Worm (Caenorhabditis elegans) whole organism, L4 larva: ENCODE results near the gene urb-1.

Source experiments
- D1046.2 ChIP-seq: fragments of 200-800 bp; sonication (Bioruptor generic); IDR thresholded peaks from 2 replicates; pipeline ENCODE4 v1.3.6; 2022; ENCODE audit warnings: missing genetic modification characterization, missing compliant biosample characterization
- F37D6.2 ChIP-seq: sonication (generic microtip); optimal IDR thresholded peaks from 2 replicates; lab custom pipeline; 2016; ENCODE audit warnings: mild to moderate bottlenecking, missing genetic modification characterization, missing compliant biosample characterization
- F44E2.7 ChIP-seq: fragments of 200-800 bp; sonication (Bioruptor generic); IDR thresholded peaks from 2 replicates; pipeline ENCODE4 v2.1.2; 2022; ENCODE audit warnings: missing genetic modification characterization, missing compliant biosample characterization
- R02D3.7 ChIP-seq: fragments of 150-350 bp; sonication (generic microtip); optimal IDR thresholded peaks from 3 replicates; lab custom pipeline; 2014; ENCODE audit warnings: missing biosample characterization, missing genetic modification characterization
- Y105C5A.15 ChIP-seq: fragments of 200-800 bp; sonication (Bioruptor generic); IDR thresholded peaks from 2 replicates; pipeline ENCODE4 v1.3.6; 2022; ENCODE audit warnings: missing genetic modification characterization, missing compliant biosample characterization
- Y48G9A.11 ChIP-seq: fragments of 200-800 bp; sonication (Bioruptor generic); IDR thresholded peaks from 2 replicates; pipeline ENCODE4 v1.3.6; 2022; ENCODE audit warnings: missing genetic modification reagents, missing genetic modification characterization, missing compliant biosample characterization
- Y5F2A.4 ChIP-seq: fragments of 200-800 bp; sonication (Bioruptor generic); optimal IDR thresholded peaks from 2 replicates; lab custom pipeline; 2018; ENCODE audit warnings: mild to moderate bottlenecking, missing genetic modification characterization, missing compliant biosample characterization
- Y75B8A.6 ChIP-seq: fragments of 200-800 bp; sonication (Bioruptor generic); IDR thresholded peaks from 2 replicates; pipeline ENCODE4 v1.3.6; 2022; ENCODE audit warnings: missing genetic modification reagents, missing genetic modification characterization, missing compliant biosample characterization
- aha-1 ChIP-seq: fragments of 150-350 bp; peaks from one replicate; lab custom pipeline; 2014; ENCODE audit warnings: missing biosample characterization, missing genetic modification characterization
- attf-4 ChIP-seq: sonication (generic microtip); optimal IDR thresholded peaks from 3 replicates; lab custom pipeline; 2017; ENCODE audit warnings: missing biosample characterization, missing genetic modification characterization
- ceh-28 ChIP-seq: fragments of 150-350 bp; optimal IDR thresholded peaks from 2 replicates; lab custom pipeline; 2014; ENCODE audit warnings: missing biosample characterization, missing genetic modification reagents, missing genetic modification characterization
- ceh-32 ChIP-seq: sonication (generic microtip); optimal IDR thresholded peaks from 2 replicates; lab custom pipeline; 2016; ENCODE audit warnings: mild to moderate bottlenecking, missing genetic modification characterization, missing compliant biosample characterization; ENCODE audit not compliant: poor library complexity
- cey-2 ChIP-seq: sonication (generic microtip); optimal IDR thresholded peaks from 3 replicates; lab custom pipeline; 2017; ENCODE audit warnings: missing genetic modification characterization, mild to moderate bottlenecking, missing compliant biosample characterization, antibody characterized with exemption, borderline replicate concordance; ENCODE audit not compliant: insufficient read depth
- ctbp-1 ChIP-seq: fragments of 200-800 bp; sonication (Bioruptor generic); IDR thresholded peaks from 2 replicates; pipeline ENCODE4 v1.3.6; 2022; ENCODE audit warnings: missing genetic modification reagents, missing genetic modification characterization, missing compliant biosample characterization
- daf-12 ChIP-seq: fragments of 150-350 bp; optimal IDR thresholded peaks from 2 replicates; lab custom pipeline; 2014; ENCODE audit warnings: missing biosample characterization, missing genetic modification reagents, missing genetic modification characterization
- daf-16 ChIP-seq, 3 experiments: sonication (generic microtip); optimal IDR thresholded peaks; 2 replicates each; lab custom pipeline; 2016 to 2017; ENCODE audit warnings: missing genetic modification characterization in 3 of 3, missing genetic modification reagents in 3 of 3, mild to moderate bottlenecking in 2 of 3, missing compliant biosample characterization in 2 of 3, missing biosample characterization in 1 of 3, moderate library complexity in 1 of 3
- daf-8 ChIP-seq: fragments of 200-800 bp; sonication (Bioruptor generic); IDR thresholded peaks from 2 replicates; pipeline ENCODE4 v1.3.6; 2022; ENCODE audit warnings: missing genetic modification characterization, missing compliant biosample characterization
- dmd-6 ChIP-seq: fragments of 200-800 bp; sonication (Bioruptor generic); IDR thresholded peaks from 2 replicates; pipeline ENCODE4 v1.3.6; 2022; ENCODE audit warnings: missing genetic modification reagents, missing genetic modification characterization, missing compliant biosample characterization
- dmd-9 ChIP-seq: fragments of 200-800 bp; sonication (Bioruptor generic); IDR thresholded peaks from 2 replicates; pipeline ENCODE4 v1.3.6; 2022; ENCODE audit warnings: missing genetic modification reagents, missing genetic modification characterization, missing compliant biosample characterization
- dve-1 ChIP-seq: sonication (generic microtip); optimal IDR thresholded peaks from 2 replicates; lab custom pipeline; 2017; ENCODE audit warnings: antibody characterized with exemption, mild to moderate bottlenecking, missing genetic modification characterization, missing compliant biosample characterization; ENCODE audit not compliant: insufficient read depth
- egl-43 ChIP-seq: fragments of 200-800 bp; sonication (Bioruptor generic); IDR thresholded peaks from 2 replicates; pipeline ENCODE4 v1.3.6; 2022; ENCODE audit warnings: missing genetic modification reagents, missing genetic modification characterization, missing compliant biosample characterization
- fkh-10 ChIP-seq: fragments of 150-350 bp; optimal IDR thresholded peaks from 2 replicates; lab custom pipeline; 2014; ENCODE audit warnings: missing biosample characterization, missing genetic modification reagents, missing genetic modification characterization
- gei-8 ChIP-seq: fragments of 200-800 bp; sonication (Bioruptor generic); optimal IDR thresholded peaks from 2 replicates; lab custom pipeline; 2018; ENCODE audit warnings: mild to moderate bottlenecking, missing genetic modification characterization, missing compliant biosample characterization
- hif-1 ChIP-seq, 2 experiments: sonication (generic microtip); optimal IDR thresholded peaks; 2 replicates each; lab custom pipeline; 2016 to 2017; ENCODE audit warnings: missing compliant biosample characterization in 2 of 2, missing genetic modification characterization in 2 of 2, missing genetic modification reagents in 2 of 2, missing genotype in 2 of 2, mild to moderate bottlenecking in 1 of 2
- hlh-11 ChIP-seq: fragments of 200-800 bp; sonication (Bioruptor generic); optimal IDR thresholded peaks from 2 replicates; lab custom pipeline; 2018; ENCODE audit warnings: mild to moderate bottlenecking, missing genetic modification characterization, missing compliant biosample characterization
- hmg-1.1 ChIP-seq: fragments of 200-800 bp; sonication (Bioruptor generic); IDR thresholded peaks from 2 replicates; pipeline ENCODE4 v1.3.6; 2022; ENCODE audit warnings: missing genetic modification reagents, missing genetic modification characterization, missing compliant biosample characterization
- lin-15B ChIP-seq: fragments of 150-350 bp; sonication (generic microtip); optimal IDR thresholded peaks from 3 replicates; lab custom pipeline; 2014; ENCODE audit warnings: missing biosample characterization, missing genetic modification characterization
- lin-29 ChIP-seq: fragments of 200-800 bp; sonication (Bioruptor generic); IDR thresholded peaks from 2 replicates; pipeline ENCODE4 v1.3.6; 2022; ENCODE audit warnings: missing genetic modification reagents, missing genetic modification characterization, missing compliant biosample characterization
- lin-39 ChIP-seq: fragments of 150-350 bp; optimal IDR thresholded peaks from 2 replicates; lab custom pipeline; 2014; ENCODE audit warnings: missing biosample characterization, missing genetic modification reagents, missing genetic modification characterization
- lsy-2 ChIP-seq, 2 experiments: fragments of 150-350 bp in 1 of 2; sonication (generic microtip) in 1 of 2; optimal IDR thresholded peaks; 2 replicates each; lab custom pipeline; 2014 to 2017; ENCODE audit warnings: missing biosample characterization in 2 of 2, missing genetic modification characterization in 2 of 2
- madf-5 ChIP-seq, 2 experiments: fragments of 200-800 bp; sonication (Bioruptor generic); IDR thresholded peaks; 2 replicates each; pipeline ENCODE4 v1.3.6; 2022; ENCODE audit warnings: missing compliant biosample characterization in 2 of 2, missing genetic modification characterization in 2 of 2
- madf-9 ChIP-seq: fragments of 200-800 bp; sonication (Bioruptor generic); conservative IDR thresholded peaks from 2 replicates; pipeline ENCODE4 v1.3.6; 2022; ENCODE audit warnings: missing genetic modification reagents, missing genetic modification characterization, missing compliant biosample characterization
- mdl-1 ChIP-seq, 2 experiments: fragments of 150-350 bp in 1 of 2; sonication (generic microtip) in 1 of 2; optimal IDR thresholded peaks; 2 replicates each; lab custom pipeline; 2014 to 2017; ENCODE audit warnings: missing biosample characterization in 2 of 2, missing genetic modification characterization in 2 of 2
- nhr-10 ChIP-seq: fragments of 150-350 bp; optimal IDR thresholded peaks from 2 replicates; lab custom pipeline; 2014; ENCODE audit warnings: missing biosample characterization, missing genetic modification characterization
- nhr-28 ChIP-seq: fragments of 150-350 bp; optimal IDR thresholded peaks from 2 replicates; lab custom pipeline; 2014; ENCODE audit warnings: missing biosample characterization, missing genetic modification characterization
- nhr-41 ChIP-seq: fragments of 200-800 bp; sonication (Bioruptor generic); IDR thresholded peaks from 2 replicates; pipeline ENCODE4 v1.3.6; 2022; ENCODE audit warnings: missing genetic modification reagents, missing genetic modification characterization, missing compliant biosample characterization
- nhr-48 ChIP-seq: sonication (generic microtip); optimal IDR thresholded peaks from 2 replicates; lab custom pipeline; 2016; ENCODE audit warnings: mild to moderate bottlenecking, missing genetic modification characterization, missing compliant biosample characterization
- nhr-6 ChIP-seq: fragments of 150-350 bp; optimal IDR thresholded peaks from 2 replicates; lab custom pipeline; 2014; ENCODE audit warnings: missing biosample characterization, missing genetic modification characterization
- nhr-77 ChIP-seq: fragments of 150-350 bp; optimal IDR thresholded peaks from 2 replicates; lab custom pipeline; 2014; ENCODE audit warnings: missing biosample characterization, missing genetic modification characterization
- php-3 ChIP-seq: fragments of 200-800 bp; sonication (Bioruptor generic); IDR thresholded peaks from 2 replicates; pipeline ENCODE4 v1.3.6; 2022; ENCODE audit warnings: missing genetic modification reagents, missing genetic modification characterization, missing compliant biosample characterization
- pqm-1 ChIP-seq: sonication (generic microtip); optimal IDR thresholded peaks from 2 replicates; lab custom pipeline; 2017; ENCODE audit warnings: missing biosample characterization, missing genetic modification characterization
- sdz-12 ChIP-seq: fragments of 200-800 bp; sonication (Bioruptor generic); optimal IDR thresholded peaks from 2 replicates; lab custom pipeline; 2018; ENCODE audit warnings: mild to moderate bottlenecking, missing genetic modification characterization, missing compliant biosample characterization
- skn-1 ChIP-seq: fragments of 150-350 bp; optimal IDR thresholded peaks from 2 replicates; lab custom pipeline; 2014; ENCODE audit warnings: missing biosample characterization, missing genetic modification characterization
- spr-3 ChIP-seq: fragments of 200-800 bp; sonication (Bioruptor generic); optimal IDR thresholded peaks from 2 replicates; lab custom pipeline; 2018; ENCODE audit warnings: mild to moderate bottlenecking, missing genetic modification characterization, missing compliant biosample characterization
- tra-1 ChIP-seq: fragments of 200-800 bp; sonication (Bioruptor generic); IDR thresholded peaks from 2 replicates; pipeline ENCODE4 v1.3.6; 2022; ENCODE audit warnings: missing genetic modification reagents, missing genetic modification characterization, missing compliant biosample characterization
- zag-1 ChIP-seq: fragments of 150-350 bp; optimal IDR thresholded peaks from 2 replicates; lab custom pipeline; 2014; ENCODE audit warnings: missing biosample characterization, missing genetic modification characterization
- zfp-2 ChIP-seq: sonication (generic microtip); optimal IDR thresholded peaks from 2 replicates; lab custom pipeline; 2016; ENCODE audit warnings: mild to moderate bottlenecking, missing genetic modification characterization, missing compliant biosample characterization

urb-1 gene

ce11 chrV:6400528-6400927 is 23.4 kb downstream of the urb-1 start (continued):
- TF ChIP-seq lsy-2 (tag; optimal IDR thresholded peaks at IDR 0.05; lab: Kevin White, UChicago) = no peak
- no peak for TF ChIP-seq nhr-41
- TF ChIP-seq ctbp-1 (GFP tag; lab: Robert Waterston, UW) = no peak
- TF ChIP-seq lin-29 (GFP tag; lab: Robert Waterston, UW) = no peak
- no peak for TF ChIP-seq madf-5 (GFP tag; IDR thresholded peaks at IDR 0.05; lab: Robert Waterston, UW)
- peak; percentile 41 for TF ChIP-seq dve-1
- TF ChIP-seq R02D3.7 (tag; lab: Kevin White, UChicago) = no peak
- no peak for TF ChIP-seq spr-3
- TF ChIP-seq hmg-1.1 (GFP tag; lab: Robert Waterston, UW) = no peak
- no peak for TF ChIP-seq lin-39 (tag; lab: Kevin White, UChicago)

- TF ChIP-seq nhr-10 (tag; lab: Kevin White, UChicago) (no peak), nhr-41 (no peak), F44E2.7 (no peak), D1046.2 (GFP tag; lab: Robert Waterston, UW) (no peak), Y75B8A.6 (GFP tag; lab: Robert Waterston, UW) (no peak), mdl-1 (tag; optimal IDR thresholded peaks at IDR 0.05; lab: Kevin White, UChicago) (no peak), dmd-9 (GFP tag; lab: Robert Waterston, UW) (no peak), dve-1 (no peak), ctbp-1 (GFP tag; lab: Robert Waterston, UW) (no peak), php-3 (GFP tag; lab: Robert Waterston, UW) (no peak), hif-1 (tag; optimal IDR thresholded peaks at IDR 0.05; lab: Kevin White, UChicago) (no peak), nhr-48 (no peak)
These were observed 24.1 kb downstream of the urb-1 start, which contains the start of gene gfi-1 for ce11 chrV:6399831-6400230. Gene gfi-1 (minus strand): TSS chrV:6399931.

- TF ChIP-seq skn-1 (tag; lab: Kevin White, UChicago) (no peak), zag-1 (tag; lab: Kevin White, UChicago) (no peak), daf-8 (GFP tag; lab: Robert Waterston, UW) (no peak), tra-1 (peak; percentile 50; the same call in 1 of the 2 replicates), ceh-32 (tag; lab: Kevin White, UChicago) (no peak), lin-15B (tag; lab: Kevin White, UChicago) (no peak), Y105C5A.15 (no peak), Y48G9A.11 (GFP tag; lab: Robert Waterston, UW) (no peak), hlh-11 (tag; lab: Kevin White, UChicago) (peak; percentile 70), nhr-77 (tag; lab: Kevin White, UChicago) (peak; percentile 17), pqm-1 (tag; lab: Kevin White, UChicago) (peak; percentile 78), fkh-10 (GFP tag; lab: Kevin White, UChicago) (no peak), D1046.2 (GFP tag; lab: Robert Waterston, UW) (no peak), Y5F2A.4 (GFP tag; lab: Kevin White, UChicago) (no peak), nhr-6 (tag; lab: Kevin White, UChicago) (no peak), madf-5 (GFP tag; IDR thresholded peaks at IDR 0.05; lab: Robert Waterston, UW) (no peak), madf-9 (GFP tag; lab: Robert Waterston, UW) (no peak), sdz-12 (GFP tag; lab: Kevin White, UChicago) (no peak), daf-16 (GFP tag; optimal IDR thresholded peaks at IDR 0.05; lab: Kevin White, UChicago) (no peak), daf-16 (tag; optimal IDR thresholded peaks at IDR 0.05; lab: Kevin White, UChicago) (peak; percentile 77), ceh-28 (tag; lab: Kevin White, UChicago) (no peak), dve-1 (peak; percentile 80), attf-4 (no peak), dmd-6 (GFP tag; lab: Robert Waterston, UW) (peak; percentile 80), aha-1 (tag; lab: Kevin White, UChicago) (no peak), gei-8 (GFP tag; lab: Kevin White, UChicago) (no peak), F37D6.2 (tag; lab: Kevin White, UChicago) (no peak), daf-12 (tag; lab: Kevin White, UChicago) (no peak), nhr-48 (no peak), ctbp-1 (GFP tag; lab: Robert Waterston, UW) (no peak), nhr-28 (tag; lab: Kevin White, UChicago) (peak; percentile 92), php-3 (GFP tag; lab: Robert Waterston, UW) (peak; percentile 72), cey-2 (tag; lab: Kevin White, UChicago) (no peak), zfp-2 (no peak), egl-43 (GFP tag; lab: Robert Waterston, UW) (no peak)
These were observed 25.0 kb downstream of the urb-1 start for ce11 chrV:6398922-6399321.
